Worm (Caenorhabditis elegans) whole organism, midembryonic: Measurements from ENCODE around the gene fbxl-1.

ENCODE experiments used
- cog-1 ChIP-seq: sonication (generic microtip); optimal IDR thresholded peaks from 2 replicates; lab custom pipeline; 2016; ENCODE audit warnings: missing genetic modification characterization, missing compliant biosample characterization
- klf-2 ChIP-seq: fragments of 200-800 bp; sonication (Bioruptor generic); conservative IDR thresholded peaks from 2 replicates; pipeline ENCODE4 v1.3.6; 2022; ENCODE audit warnings: missing genetic modification reagents, missing genetic modification characterization, missing compliant biosample characterization

ce11 chrIII:8275871-8276270, 48.2 kb downstream of the fbxl-1 start, which contains the start of gene clec-160:
- TF ChIP-seq klf-2 (GFP tag; lab: Robert Waterston, UW): no peak
- TF ChIP-seq cog-1 (tag; lab: Kevin White, UChicago): no peak
